Worm (Caenorhabditis elegans): ENCODE results near the gene C50F4.4.

- TF ChIP-seq nhr-80 (tag; optimal IDR thresholded peaks at IDR 0.05) (no peak), D2030.7 (GFP tag; IDR thresholded peaks at IDR 0.05) (no peak), zfh-2 (GFP tag; conservative IDR thresholded peaks at IDR 0.05) (no peak), repo-1 (tag; optimal IDR thresholded peaks at IDR 0.05) (no peak)
Measured at ce11 chrV:9496742-9497141, 39.8 kb upstream of the C50F4.4 start, which contains the start of gene gsnl-1.
